Fruit fly (Drosophila melanogaster) whole organism, embryonic: ENCODE measurements around the gene CG3815.

Experiments
- Aef1 ChIP-seq: fragments of 200-800 bp; sonication (Bioruptor generic); IDR thresholded peaks from 3 replicates; pipeline ENCODE4 v1.3.6; 2022; ENCODE audit warnings: missing biosample characterization, missing genetic modification characterization
- Bdp1 ChIP-seq: fragments of 200-800 bp; sonication (Bioruptor generic); optimal IDR thresholded peaks from 3 replicates; lab custom pipeline; 2016; ENCODE audit warnings: missing biosample characterization, missing genetic modification characterization
- CG1024 ChIP-seq: fragments of 200-800 bp; sonication (Bioruptor generic); IDR thresholded peaks from 2 replicates; pipeline ENCODE4 v1.3.6; 2022; ENCODE audit warnings: missing biosample characterization, missing genetic modification characterization
- CG12155 ChIP-seq: fragments of 200-800 bp; sonication (Bioruptor generic); optimal IDR thresholded peaks from 3 replicates; lab custom pipeline; 2016; ENCODE audit warnings: missing biosample characterization, missing genetic modification characterization
- CG1602 ChIP-seq: fragments of 200-800 bp; sonication (Bioruptor generic); optimal IDR thresholded peaks from 3 replicates; lab custom pipeline; 2016; ENCODE audit warnings: missing biosample characterization, missing genetic modification characterization
- CG17359 ChIP-seq: fragments of 200-800 bp; sonication (Bioruptor generic); optimal IDR thresholded peaks from 3 replicates; lab custom pipeline; 2018; ENCODE audit warnings: missing biosample characterization, mild to moderate bottlenecking, missing genetic modification characterization, moderate library complexity
- CG2889 ChIP-seq: fragments of 200-800 bp; sonication (Bioruptor generic); IDR thresholded peaks from 3 replicates; pipeline ENCODE4 v1.3.6; 2022; ENCODE audit warnings: missing biosample characterization, missing genetic modification characterization
- CG3281 ChIP-seq: fragments of 200-800 bp; sonication (Bioruptor generic); optimal IDR thresholded peaks from 3 replicates; lab custom pipeline; 2017; ENCODE audit warnings: missing biosample characterization, mild to moderate bottlenecking, missing genetic modification characterization
- CG3838 ChIP-seq: fragments of 200-800 bp; sonication (Bioruptor generic); optimal IDR thresholded peaks from 3 replicates; lab custom pipeline; 2016; ENCODE audit warnings: missing biosample characterization, missing genetic modification characterization
- CG4360 ChIP-seq: fragments of 200-800 bp; sonication (Bioruptor generic); IDR thresholded peaks from 2 replicates; pipeline ENCODE4 v1.3.6; 2022; ENCODE audit warnings: missing biosample characterization, missing genetic modification characterization
- CG7786 ChIP-seq: fragments of 200-800 bp; sonication (Bioruptor generic); optimal IDR thresholded peaks from 2 replicates; lab custom pipeline; 2016; ENCODE audit warnings: missing biosample characterization, missing genetic modification characterization
- CG7839 ChIP-seq: fragments of 200-800 bp; sonication (Bioruptor generic); optimal IDR thresholded peaks from 3 replicates; lab custom pipeline; 2018; ENCODE audit warnings: missing biosample characterization, mild to moderate bottlenecking, missing genetic modification characterization, moderate library complexity
- CG9932 ChIP-seq: fragments of 200-800 bp; sonication (Bioruptor generic); IDR thresholded peaks from 2 replicates; pipeline ENCODE4 v1.3.6; 2022; ENCODE audit warnings: missing biosample characterization, missing genetic modification characterization
- D ChIP-seq, 2 experiments: fragments of 200-800 bp in 1 of 2; fragments of >200 bp in 1 of 2; sonication (Bioruptor generic) in 1 of 2; optimal IDR thresholded peaks; 2 replicates in 1 of 2; 3 replicates in 1 of 2; lab custom pipeline; 2017; ENCODE audit warnings: mild to moderate bottlenecking in 1 of 2, missing biosample characterization in 1 of 2, missing genetic modification characterization in 1 of 2, missing genetic modification reagents in 1 of 2
- D19B ChIP-seq: fragments of 200-800 bp; sonication (Bioruptor generic); optimal IDR thresholded peaks from 2 replicates; lab custom pipeline; 2017; ENCODE audit warnings: missing biosample characterization, mild to moderate bottlenecking, missing genetic modification characterization
- Drgx ChIP-seq: fragments of 200-800 bp; sonication (Bioruptor generic); IDR thresholded peaks from 2 replicates; pipeline ENCODE4 v1.3.6; 2022; ENCODE audit warnings: missing biosample characterization, missing genetic modification characterization
- HLH3B ChIP-seq: fragments of 200-800 bp; sonication (Bioruptor generic); IDR thresholded peaks from 2 replicates; pipeline ENCODE4 v1.3.6; 2022; ENCODE audit warnings: missing biosample characterization, missing genetic modification characterization
- HLH4C ChIP-seq: fragments of 200-800 bp; sonication (Bioruptor generic); IDR thresholded peaks from 3 replicates; pipeline ENCODE4 v1.3.6; 2022; ENCODE audit warnings: missing biosample characterization, missing genetic modification characterization; ENCODE audit not compliant: partially characterized antibody
- HmgD ChIP-seq: fragments of 200-800 bp; sonication (Bioruptor generic); optimal IDR thresholded peaks from 3 replicates; lab custom pipeline; 2016; ENCODE audit warnings: missing biosample characterization, missing genetic modification characterization
- Hr78 ChIP-seq, 2 experiments: fragments of 200-800 bp in 1 of 2; fragments of >200 bp in 1 of 2; sonication (Bioruptor generic) in 1 of 2; optimal IDR thresholded peaks; 2 replicates each; lab custom pipeline; 2017 to 2019; ENCODE audit warnings: missing biosample characterization in 2 of 2, missing genetic modification characterization in 2 of 2, mild to moderate bottlenecking in 1 of 2, moderate library complexity in 1 of 2
- Lim3 ChIP-seq: fragments of 200-800 bp; sonication (Bioruptor generic); IDR thresholded peaks from 2 replicates; pipeline ENCODE4 v1.3.6; 2022; ENCODE audit warnings: missing biosample characterization, missing genetic modification characterization
- MTF-1 ChIP-seq: fragments of 200-800 bp; sonication (Bioruptor generic); optimal IDR thresholded peaks from 2 replicates; lab custom pipeline; 2018; ENCODE audit warnings: missing biosample characterization, mild to moderate bottlenecking, missing genetic modification characterization, borderline replicate concordance
- Nf-YC ChIP-seq: fragments of 200-800 bp; optimal IDR thresholded peaks from 3 replicates; lab custom pipeline; 2019; ENCODE audit warnings: missing biosample characterization, mild to moderate bottlenecking, missing genetic modification characterization, moderate library complexity
- NfI ChIP-seq: fragments of 200-800 bp; sonication (Bioruptor generic); optimal IDR thresholded peaks from 3 replicates; lab custom pipeline; 2018; ENCODE audit warnings: missing biosample characterization, mild to moderate bottlenecking, missing genetic modification characterization, moderate library complexity
- Oaz ChIP-seq: fragments of 200-800 bp; sonication (Bioruptor generic); IDR thresholded peaks from 2 replicates; pipeline ENCODE4 v1.3.6; 2022; ENCODE audit warnings: missing biosample characterization, missing genetic modification characterization
- Ravus ChIP-seq: fragments of 200-800 bp; sonication (Bioruptor generic); IDR thresholded peaks from 2 replicates; pipeline ENCODE4 v1.3.6; 2022; ENCODE audit warnings: missing biosample characterization, missing genetic modification characterization
- Scr ChIP-seq: fragments of 200-800 bp; sonication (Bioruptor generic); IDR thresholded peaks from 2 replicates; pipeline ENCODE4 v1.3.6; 2022; ENCODE audit warnings: missing biosample characterization, missing genetic modification characterization; ENCODE audit not compliant: partially characterized antibody
- Ssrp ChIP-seq: fragments of 200-800 bp; sonication (Bioruptor generic); optimal IDR thresholded peaks from 2 replicates; lab custom pipeline; 2018; ENCODE audit warnings: missing biosample characterization, mild to moderate bottlenecking, missing genetic modification characterization, moderate library complexity
- Taf1 ChIP-seq: fragments of 200-800 bp; sonication (Bioruptor generic); IDR thresholded peaks from 2 replicates; pipeline ENCODE4 v1.3.6; 2022; ENCODE audit warnings: missing biosample characterization, missing genetic modification characterization
- al ChIP-seq: fragments of 200-800 bp; sonication (Bioruptor generic); IDR thresholded peaks from 2 replicates; pipeline ENCODE4 v1.3.6; 2022; ENCODE audit warnings: missing biosample characterization, missing genetic modification characterization
- bbx ChIP-seq: fragments of 200-800 bp; sonication (Bioruptor generic); IDR thresholded peaks from 2 replicates; pipeline ENCODE4 v1.3.6; 2022; ENCODE audit warnings: missing biosample characterization, missing genetic modification characterization; ENCODE audit not compliant: partially characterized antibody
- chif ChIP-seq, 2 experiments: fragments of 200-800 bp; sonication (Bioruptor generic); optimal IDR thresholded peaks; 3 replicates each; lab custom pipeline; 2016; ENCODE audit warnings: missing biosample characterization in 2 of 2, missing genetic modification characterization in 2 of 2
- chinmo ChIP-seq: fragments of 200-800 bp; sonication (Bioruptor generic); IDR thresholded peaks from 4 replicates; pipeline ENCODE4 v1.3.6; 2022; ENCODE audit warnings: missing biosample characterization, missing genetic modification characterization; ENCODE audit not compliant: partially characterized antibody
- ci ChIP-seq: fragments of 200-800 bp; sonication (Bioruptor generic); IDR thresholded peaks from 3 replicates; pipeline ENCODE4 v1.3.6; 2022; ENCODE audit warnings: missing biosample characterization, missing genetic modification characterization
- cwo ChIP-seq: fragments of 200-800 bp; sonication (Bioruptor generic); optimal IDR thresholded peaks from 3 replicates; lab custom pipeline; 2017; ENCODE audit warnings: missing biosample characterization, missing genetic modification characterization, mild to moderate bottlenecking, moderate library complexity, missing genetic modification reagents
- ham ChIP-seq: fragments of 200-800 bp; sonication (Bioruptor generic); IDR thresholded peaks from 2 replicates; pipeline ENCODE4 v1.3.6; 2022; ENCODE audit warnings: missing biosample characterization, missing genetic modification characterization
- her ChIP-seq: fragments of 200-800 bp; sonication (Bioruptor generic); optimal IDR thresholded peaks from 2 replicates; lab custom pipeline; 2016; ENCODE audit warnings: missing biosample characterization, missing genetic modification characterization
- hkb ChIP-seq, 2 experiments: fragments of 200-800 bp in 1 of 2; fragments of >200 bp in 1 of 2; sonication (Bioruptor generic) in 1 of 2; IDR thresholded peaks in 1 of 2; optimal IDR thresholded peaks in 1 of 2; 2 replicates each; pipeline versions ENCODE4 v1.3.6 to Lab custom; 2017 to 2022; ENCODE audit warnings: missing biosample characterization in 1 of 2, missing genetic modification characterization in 1 of 2
- ind ChIP-seq: fragments of 200-800 bp; sonication (Bioruptor generic); optimal IDR thresholded peaks from 3 replicates; lab custom pipeline; 2016; ENCODE audit warnings: missing biosample characterization, missing genetic modification characterization
- pho ChIP-seq: fragments of 200-800 bp; sonication (Bioruptor generic); optimal IDR thresholded peaks from 2 replicates; lab custom pipeline; 2016; ENCODE audit warnings: missing biosample characterization, missing genetic modification characterization
- sens ChIP-seq: fragments of 200-800 bp; sonication (Bioruptor generic); peaks from one replicate; lab custom pipeline; 2016; ENCODE audit warnings: missing biosample characterization, missing genetic modification characterization
- sima ChIP-seq: fragments of 200-800 bp; sonication (Bioruptor generic); optimal IDR thresholded peaks from 2 replicates; lab custom pipeline; 2016; ENCODE audit warnings: missing biosample characterization, missing genetic modification characterization
- sob ChIP-seq: fragments of 200-800 bp; sonication (Bioruptor generic); IDR thresholded peaks from 2 replicates; pipeline ENCODE4 v1.3.6; 2022; ENCODE audit warnings: missing biosample characterization, missing genetic modification characterization
- ssp ChIP-seq: fragments of 200-800 bp; sonication (Bioruptor generic); IDR thresholded peaks from 2 replicates; pipeline ENCODE4 v1.3.6; 2022; ENCODE audit warnings: missing biosample characterization, missing genetic modification characterization
- stwl ChIP-seq: fragments of 200-800 bp; sonication (Bioruptor generic); optimal IDR thresholded peaks from 3 replicates; lab custom pipeline; 2018; ENCODE audit warnings: missing biosample characterization, mild to moderate bottlenecking, missing genetic modification characterization, moderate library complexity
- tll ChIP-seq, 2 experiments: fragments of 200-800 bp in 1 of 2; fragments of >200 bp in 1 of 2; sonication (Bioruptor generic) in 1 of 2; optimal IDR thresholded peaks; 2 replicates each; lab custom pipeline; 2017 to 2019; ENCODE audit warnings: missing biosample characterization in 2 of 2, missing genetic modification characterization in 2 of 2, mild to moderate bottlenecking in 1 of 2, moderate library complexity in 1 of 2
- trem ChIP-seq: fragments of 200-800 bp; optimal IDR thresholded peaks from 3 replicates; lab custom pipeline; 2019; ENCODE audit warnings: missing biosample characterization, mild to moderate bottlenecking, missing genetic modification characterization, moderate library complexity
- zen2 ChIP-seq: fragments of 200-800 bp; sonication (Bioruptor generic); IDR thresholded peaks from 3 replicates; pipeline ENCODE4 v1.3.6; 2022; ENCODE audit warnings: missing biosample characterization, missing genetic modification characterization; ENCODE audit not compliant: partially characterized antibody
- zfh1 ChIP-seq: fragments of 200-800 bp; sonication (Bioruptor generic); IDR thresholded peaks from 3 replicates; pipeline ENCODE4 v1.3.6; 2022; ENCODE audit warnings: missing biosample characterization, missing genetic modification characterization

Gene CG3815

DNA sequence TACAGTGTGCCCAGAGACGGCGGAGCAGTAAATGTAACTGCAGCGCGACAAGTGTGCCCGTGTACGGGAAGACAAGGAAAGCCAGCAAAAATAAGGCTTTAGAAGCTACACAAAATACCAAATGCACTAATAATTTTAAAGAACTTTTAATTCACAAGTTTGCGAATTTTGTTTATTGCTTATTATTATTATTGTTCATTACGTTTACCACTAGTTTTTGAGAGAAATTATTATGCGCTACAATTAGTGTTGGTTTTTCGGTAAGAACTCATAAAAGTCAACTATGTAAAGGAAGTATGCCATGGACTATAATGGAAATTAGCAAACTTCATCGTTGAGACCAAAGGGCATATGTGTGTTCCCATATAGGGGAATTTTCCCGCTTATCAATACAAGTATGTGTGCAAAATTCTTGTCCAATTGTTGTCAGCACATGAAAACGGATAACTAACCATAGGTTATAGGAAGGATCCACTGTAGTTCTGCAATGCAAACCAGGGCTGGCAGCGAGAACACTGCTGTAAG, 27.9 kb upstream of the CG3815 start, which contains the start of gene schlank (continued):
- TF ChIP-seq Lim3 (GFP tag; lab: Robert Waterston, UW) (no peak), CG3281 (no peak), sens (GFP tag; lab: Kevin White, UChicago) (peak; percentile 80), sob (GFP tag; lab: Robert Waterston, UW) (peak; percentile 27; the same call in 1 of the 2 replicates), MTF-1 (GFP tag; lab: Kevin White, UChicago) (no peak), hkb (optimal IDR thresholded peaks at IDR 0.05; lab: Kevin White, UChicago) (no peak), hkb (GFP tag; IDR thresholded peaks at IDR 0.05; lab: Robert Waterston, UW) (no peak), zen2 (no peak), chinmo (GFP tag; lab: Robert Waterston, UW) (no peak), zfh1 (peak; percentile 58; the same call in 2 of the 3 replicates), HmgD (GFP tag; lab: Kevin White, UChicago) (no peak), Bdp1 (peak; percentile 17), chif (GFP tag; optimal IDR thresholded peaks at IDR 0.05; lab: Kevin White, UChicago) (peak; percentile 8 to 46), CG3838 (GFP tag; lab: Kevin White, UChicago) (no peak), ind (GFP tag; lab: Kevin White, UChicago) (peak; percentile 73), CG2889 (GFP tag; lab: Robert Waterston, UW) (0 out of 3 replicates have a peak, but pooled peaks have one; percentile 13), her (peak; percentile 67), Aef1 (peak; percentile 30; the same call in 1 of the 3 replicates), Drgx (GFP tag; lab: Robert Waterston, UW) (0 out of 2 replicates have a peak, but pooled peaks have one; percentile 29), Ravus (GFP tag; lab: Robert Waterston, UW) (0 out of 2 replicates have a peak, but pooled peaks have one; percentile 8), D (optimal IDR thresholded peaks at IDR 0.05; lab: Kevin White, UChicago) (no peak), D (GFP tag; optimal IDR thresholded peaks at IDR 0.05; lab: Kevin White, UChicago) (no peak), bbx (GFP tag; lab: Robert Waterston, UW) (no peak), Oaz (GFP tag; lab: Robert Waterston, UW) (peak; percentile 47), Scr (GFP tag; lab: Robert Waterston, UW) (no peak), pho (GFP tag; lab: Kevin White, UChicago) (peak; percentile 56), CG4360 (GFP tag; lab: Robert Waterston, UW) (no peak), CG12155 (GFP tag; lab: Kevin White, UChicago) (peak; percentile 27), HLH3B (GFP tag; lab: Robert Waterston, UW) (peak; percentile 53; the same call in 1 of the 2 replicates), al (GFP tag; lab: Robert Waterston, UW) (no peak; the same call in 1 of the 2 replicates), ssp (peak; percentile 76), sima (GFP tag; lab: Kevin White, UChicago) (no peak), CG7839 (tag; lab: Kevin White, UChicago) (no peak), Taf1 (no peak), D19B (GFP tag; lab: Kevin White, UChicago) (no peak), CG9932 (GFP tag; lab: Robert Waterston, UW) (peak; percentile 70), ham (GFP tag; lab: Robert Waterston, UW) (no peak), trem (tag; lab: Kevin White, UChicago) (peak; percentile 10), stwl (tag; lab: Kevin White, UChicago) (peak; percentile 32), ci (GFP tag; lab: Robert Waterston, UW) (peak; percentile 81), CG1024 (GFP tag; lab: Robert Waterston, UW) (peak; percentile 43; the same call in 1 of the 2 replicates), cwo (GFP tag; lab: Kevin White, UChicago) (no peak), CG1602 (GFP tag; lab: Kevin White, UChicago) (peak; percentile 60), CG7786 (peak; percentile 64), CG17359 (tag; lab: Kevin White, UChicago) (peak; percentile 53), Ssrp (tag; lab: Kevin White, UChicago) (peak; percentile 40), NfI (GFP tag; lab: Kevin White, UChicago) (peak; percentile 50), Nf-YC (peak; percentile 22), Hr78 (GFP tag; optimal IDR thresholded peaks at IDR 0.05; lab: Kevin White, UChicago) (no peak), HLH4C (GFP tag; lab: Robert Waterston, UW) (no peak), tll (GFP tag; optimal IDR thresholded peaks at IDR 0.05; lab: Kevin White, UChicago) (peak; percentile 13 to 60)
